Worm (Caenorhabditis elegans): ENCODE results near the gene che-10.

ce11 chrII:4626606-4627005, 11.5 kb downstream of the che-10 start, which contains the start of gene F35D11.1:
- TF ChIP-seq him-1 (tag; optimal IDR thresholded peaks at IDR 0.05): no peak
- no peak for TF ChIP-seq dao-5 (tag; optimal IDR thresholded peaks at IDR 0.05)
- no peak for TF ChIP-seq W03F9.2 (tag; optimal IDR thresholded peaks at IDR 0.05)
